Fruit fly (Drosophila melanogaster) whole organism, embryonic: Measurements from ENCODE around the gene CG10254.

ENCODE experiments used
- Adf1 ChIP-seq: fragments of 200-800 bp; sonication (Bioruptor generic); IDR thresholded peaks from 2 replicates; pipeline ENCODE4 v1.3.6; 2022; ENCODE audit warnings: missing biosample characterization, missing genetic modification characterization
- CG10543 ChIP-seq: fragments of 200-800 bp; sonication (Bioruptor generic); optimal IDR thresholded peaks from 3 replicates; lab custom pipeline; 2017; ENCODE audit warnings: missing biosample characterization, mild to moderate bottlenecking, missing genetic modification characterization, moderate library complexity
- CG12155 ChIP-seq: fragments of 200-800 bp; sonication (Bioruptor generic); optimal IDR thresholded peaks from 3 replicates; lab custom pipeline; 2016; ENCODE audit warnings: missing biosample characterization, missing genetic modification characterization
- CG1233 ChIP-seq: fragments of 200-800 bp; sonication (Bioruptor generic); optimal IDR thresholded peaks from 4 replicates; lab custom pipeline; 2018; ENCODE audit warnings: missing biosample characterization, mild to moderate bottlenecking, missing genetic modification characterization
- CG14965 ChIP-seq: fragments of 200-800 bp; sonication (Bioruptor generic); optimal IDR thresholded peaks from 2 replicates; lab custom pipeline; 2016; ENCODE audit warnings: missing biosample characterization, missing genetic modification characterization, borderline replicate concordance
- CG15011 ChIP-seq: fragments of 200-800 bp; sonication (Bioruptor generic); optimal IDR thresholded peaks from 3 replicates; lab custom pipeline; 2018; ENCODE audit warnings: missing biosample characterization, mild to moderate bottlenecking, missing genetic modification characterization
- CG17568 ChIP-seq: fragments of 200-800 bp; sonication (Bioruptor generic); optimal IDR thresholded peaks from 2 replicates; lab custom pipeline; 2018; ENCODE audit warnings: missing biosample characterization, mild to moderate bottlenecking, missing genetic modification characterization, moderate library complexity
- CG2678 ChIP-seq: fragments of 200-800 bp; sonication (Bioruptor generic); optimal IDR thresholded peaks from 3 replicates; lab custom pipeline; 2019; ENCODE audit warnings: missing biosample characterization, mild to moderate bottlenecking, missing genetic modification characterization, moderate library complexity
- CG33213 ChIP-seq: fragments of 200-800 bp; sonication (Bioruptor generic); optimal IDR thresholded peaks from 3 replicates; lab custom pipeline; 2016; ENCODE audit warnings: missing biosample characterization, missing genetic modification characterization
- CG34376 ChIP-seq: fragments of 200-800 bp; sonication (Bioruptor generic); optimal IDR thresholded peaks from 2 replicates; lab custom pipeline; 2018; ENCODE audit warnings: missing biosample characterization, mild to moderate bottlenecking, missing genetic modification characterization
- CG4328 ChIP-seq: fragments of 200-800 bp; sonication (Bioruptor generic); optimal IDR thresholded peaks from 3 replicates; lab custom pipeline; 2017; ENCODE audit warnings: missing biosample characterization, missing genetic modification reagents, missing genetic modification characterization
- CG4404 ChIP-seq: fragments of 200-800 bp; sonication (Bioruptor generic); IDR thresholded peaks from 2 replicates; pipeline ENCODE4 v1.3.6; 2022; ENCODE audit warnings: missing biosample characterization, missing genetic modification characterization
- CG4730 ChIP-seq: fragments of 200-800 bp; sonication (Bioruptor generic); IDR thresholded peaks from 2 replicates; pipeline ENCODE4 v1.3.6; 2022; ENCODE audit warnings: missing biosample characterization, missing genetic modification characterization
- CG6813 ChIP-seq: fragments of 200-800 bp; sonication (Bioruptor generic); optimal IDR thresholded peaks from 2 replicates; lab custom pipeline; 2017; ENCODE audit warnings: missing biosample characterization, missing genetic modification characterization, mild to moderate bottlenecking, moderate library complexity, missing genetic modification reagents
- CG6854 ChIP-seq: fragments of 200-800 bp; sonication (Bioruptor generic); optimal IDR thresholded peaks from 3 replicates; lab custom pipeline; 2017; ENCODE audit warnings: missing biosample characterization, mild to moderate bottlenecking, missing genetic modification characterization
- CG7372 ChIP-seq: fragments of 200-800 bp; sonication (Bioruptor generic); IDR thresholded peaks from 2 replicates; pipeline ENCODE4 v1.3.6; 2022; ENCODE audit warnings: missing biosample characterization, missing genetic modification characterization
- CG7963 ChIP-seq: fragments of 200-800 bp; sonication (Bioruptor generic); IDR thresholded peaks from 3 replicates; pipeline ENCODE4 v1.3.6; 2022; ENCODE audit warnings: missing biosample characterization, missing genetic modification characterization; ENCODE audit not compliant: partially characterized antibody
- CG8944 ChIP-seq: fragments of 200-800 bp; sonication (Bioruptor generic); optimal IDR thresholded peaks from 3 replicates; lab custom pipeline; 2016; ENCODE audit warnings: missing biosample characterization, missing genetic modification characterization
- CG9932 ChIP-seq: fragments of 200-800 bp; sonication (Bioruptor generic); IDR thresholded peaks from 2 replicates; pipeline ENCODE4 v1.3.6; 2022; ENCODE audit warnings: missing biosample characterization, missing genetic modification characterization
- D19A ChIP-seq: fragments of 200-800 bp; optimal IDR thresholded peaks from 3 replicates; lab custom pipeline; 2019; ENCODE audit warnings: missing biosample characterization, mild to moderate bottlenecking, missing genetic modification characterization, moderate library complexity
- Fer2 ChIP-seq: fragments of 200-800 bp; sonication (Bioruptor generic); optimal IDR thresholded peaks from 2 replicates; lab custom pipeline; 2018; ENCODE audit warnings: missing biosample characterization, mild to moderate bottlenecking, missing genetic modification characterization, moderate library complexity
- Fer3 ChIP-seq: fragments of 200-800 bp; sonication (Bioruptor generic); optimal IDR thresholded peaks from 2 replicates; lab custom pipeline; 2018; ENCODE audit warnings: missing biosample characterization, mild to moderate bottlenecking, missing genetic modification characterization, moderate library complexity
- Hr78 ChIP-seq, 2 experiments: fragments of 200-800 bp in 1 of 2; fragments of >200 bp in 1 of 2; sonication (Bioruptor generic) in 1 of 2; optimal IDR thresholded peaks; 2 replicates each; lab custom pipeline; 2017 to 2019; ENCODE audit warnings: missing biosample characterization in 2 of 2, missing genetic modification characterization in 2 of 2, mild to moderate bottlenecking in 1 of 2, moderate library complexity in 1 of 2
- Jarid2 ChIP-seq: fragments of 200-800 bp; sonication (Bioruptor generic); optimal IDR thresholded peaks from 3 replicates; lab custom pipeline; 2017; ENCODE audit warnings: mild to moderate bottlenecking, missing biosample characterization, missing genetic modification reagents, missing genetic modification characterization
- Mes4 ChIP-seq: fragments of 200-800 bp; sonication (Bioruptor generic); optimal IDR thresholded peaks from 2 replicates; lab custom pipeline; 2016; ENCODE audit warnings: missing biosample characterization, missing genetic modification characterization
- Side ChIP-seq: fragments of 200-800 bp; sonication (Bioruptor generic); optimal IDR thresholded peaks from 2 replicates; lab custom pipeline; 2016; ENCODE audit warnings: missing biosample characterization, missing genetic modification characterization
- Six4 ChIP-seq: fragments of 200-800 bp; sonication (Bioruptor generic); optimal IDR thresholded peaks from 2 replicates; lab custom pipeline; 2016; ENCODE audit warnings: missing biosample characterization, missing genetic modification characterization
- Spps ChIP-seq: fragments of 200-800 bp; sonication (Bioruptor generic); optimal IDR thresholded peaks from 2 replicates; lab custom pipeline; 2018; ENCODE audit warnings: missing biosample characterization, mild to moderate bottlenecking, missing genetic modification characterization
- Sry-β ChIP-seq: fragments of 200-800 bp; sonication (Bioruptor generic); optimal IDR thresholded peaks from 2 replicates; lab custom pipeline; 2018; ENCODE audit warnings: missing biosample characterization, mild to moderate bottlenecking, missing genetic modification characterization, moderate library complexity
- ap ChIP-seq: fragments of 200-800 bp; sonication (Bioruptor generic); IDR thresholded peaks from 2 replicates; pipeline ENCODE4 v1.3.6; 2022; ENCODE audit warnings: missing biosample characterization, missing genetic modification characterization
- bab2 ChIP-seq: fragments of 200-800 bp; sonication (Bioruptor generic); optimal IDR thresholded peaks from 2 replicates; lab custom pipeline; 2016; ENCODE audit warnings: missing biosample characterization, missing genetic modification characterization
- bigmax ChIP-seq: fragments of 200-800 bp; sonication (Bioruptor generic); optimal IDR thresholded peaks from 2 replicates; lab custom pipeline; 2018; ENCODE audit warnings: missing biosample characterization, mild to moderate bottlenecking, missing genetic modification characterization
- chif ChIP-seq, 2 experiments: fragments of 200-800 bp; sonication (Bioruptor generic); optimal IDR thresholded peaks; 3 replicates each; lab custom pipeline; 2016; ENCODE audit warnings: missing biosample characterization in 2 of 2, missing genetic modification characterization in 2 of 2
- da ChIP-seq: fragments of 200-800 bp; sonication (Bioruptor generic); optimal IDR thresholded peaks from 2 replicates; lab custom pipeline; 2016; ENCODE audit warnings: missing biosample characterization, missing genetic modification characterization
- dpn ChIP-seq, 2 experiments: fragments of 200-800 bp; sonication (Bioruptor generic); optimal IDR thresholded peaks; 3 replicates each; lab custom pipeline; 2016; ENCODE audit warnings: missing biosample characterization in 2 of 2, missing genetic modification characterization in 2 of 2
- h ChIP-seq: fragments of >200 bp; optimal IDR thresholded peaks from 2 replicates; lab custom pipeline; 2017
- insv ChIP-seq, 2 experiments: fragments of 200-800 bp; sonication (Bioruptor generic); optimal IDR thresholded peaks; 3 replicates each; lab custom pipeline; 2016 to 2018; ENCODE audit warnings: missing biosample characterization in 2 of 2, missing genetic modification characterization in 2 of 2
- jigr1 ChIP-seq: fragments of 200-800 bp; sonication (Bioruptor generic); IDR thresholded peaks from 3 replicates; pipeline ENCODE4 v1.3.6; 2022; ENCODE audit warnings: missing biosample characterization, missing genetic modification characterization
- ken ChIP-seq: fragments of 200-800 bp; sonication (Bioruptor generic); IDR thresholded peaks from 3 replicates; pipeline ENCODE4 v1.3.6; 2022; ENCODE audit warnings: missing biosample characterization, missing genetic modification characterization
- luna ChIP-seq: fragments of 200-800 bp; sonication (Bioruptor generic); optimal IDR thresholded peaks from 2 replicates; lab custom pipeline; 2016; ENCODE audit warnings: missing biosample characterization, missing genetic modification characterization
- nom ChIP-seq: fragments of 200-800 bp; sonication (Bioruptor generic); optimal IDR thresholded peaks from 2 replicates; lab custom pipeline; 2017; ENCODE audit warnings: missing biosample characterization, missing genetic modification characterization, mild to moderate bottlenecking, moderate library complexity, missing genetic modification reagents
- pzg ChIP-seq: fragments of 200-800 bp; sonication (Bioruptor generic); optimal IDR thresholded peaks from 3 replicates; lab custom pipeline; 2018; ENCODE audit warnings: missing biosample characterization, mild to moderate bottlenecking, missing genetic modification characterization, moderate library complexity
- repo ChIP-seq: fragments of 200-800 bp; sonication (Bioruptor generic); optimal IDR thresholded peaks from 2 replicates; lab custom pipeline; 2016; ENCODE audit warnings: missing biosample characterization, missing genetic modification characterization
- sens ChIP-seq: fragments of 200-800 bp; sonication (Bioruptor generic); peaks from one replicate; lab custom pipeline; 2016; ENCODE audit warnings: missing biosample characterization, missing genetic modification characterization
- shn ChIP-seq: fragments of 200-800 bp; sonication (Bioruptor generic); optimal IDR thresholded peaks from 3 replicates; lab custom pipeline; 2016; ENCODE audit warnings: missing biosample characterization, missing genetic modification characterization
- slbo ChIP-seq: fragments of 200-800 bp; sonication (Bioruptor generic); IDR thresholded peaks from 2 replicates; pipeline ENCODE4 v1.3.6; 2022; ENCODE audit warnings: missing biosample characterization, missing genetic modification characterization
- slp2 ChIP-seq: fragments of 200-800 bp; sonication (Bioruptor generic); optimal IDR thresholded peaks from 2 replicates; lab custom pipeline; 2016; ENCODE audit warnings: missing biosample characterization, missing genetic modification characterization
- trem ChIP-seq: fragments of 200-800 bp; optimal IDR thresholded peaks from 3 replicates; lab custom pipeline; 2019; ENCODE audit warnings: missing biosample characterization, mild to moderate bottlenecking, missing genetic modification characterization, moderate library complexity
- zen2 ChIP-seq: fragments of 200-800 bp; sonication (Bioruptor generic); IDR thresholded peaks from 3 replicates; pipeline ENCODE4 v1.3.6; 2022; ENCODE audit warnings: missing biosample characterization, missing genetic modification characterization; ENCODE audit not compliant: partially characterized antibody
- zfh1 ChIP-seq: fragments of 200-800 bp; sonication (Bioruptor generic); IDR thresholded peaks from 3 replicates; pipeline ENCODE4 v1.3.6; 2022; ENCODE audit warnings: missing biosample characterization, missing genetic modification characterization

Gene CG10254

DNA sequence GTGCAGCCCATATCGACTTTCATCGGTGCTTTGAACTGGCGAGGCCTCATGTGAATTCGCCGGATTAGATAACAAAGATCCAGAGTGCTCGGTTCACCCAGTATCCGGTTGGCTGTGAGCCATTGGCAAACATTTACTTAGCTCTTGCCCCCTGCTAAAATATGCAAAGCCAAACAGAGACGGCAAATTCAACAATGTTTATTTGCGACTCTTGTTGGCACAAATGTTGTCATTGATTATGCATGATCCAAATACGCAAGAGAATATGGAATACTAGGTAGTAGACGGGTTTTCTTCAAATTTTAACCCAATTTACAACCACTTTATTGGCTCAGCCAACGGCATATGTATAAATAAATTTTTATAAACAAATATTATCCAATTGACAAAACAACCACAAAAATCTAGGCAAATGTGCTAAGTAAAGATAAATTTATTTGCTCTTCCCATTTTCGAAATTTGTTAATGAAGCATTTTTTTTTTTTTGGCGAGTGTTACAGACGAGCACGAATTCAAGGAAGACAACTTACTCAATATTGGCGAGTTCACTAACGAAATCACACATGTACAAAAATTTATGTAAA lies 42.2 kb downstream of the CG10254 start (continued):
- peak; percentile 47; the same call in 1 of the 2 replicates for TF ChIP-seq CG4730 (GFP tag; lab: Robert Waterston, UW)
- TF ChIP-seq CG2678 (tag; lab: Kevin White, UChicago), result peak; percentile 79
- 0 out of 2 replicates have a peak, but pooled peaks have one; percentile 16 for TF ChIP-seq ap (GFP tag; lab: Robert Waterston, UW)
- peak; percentile 63 for TF ChIP-seq CG9932 (GFP tag; lab: Robert Waterston, UW)
- 0 out of 2 replicates have a peak, but pooled peaks have one; percentile 44 for TF ChIP-seq slbo
- TF ChIP-seq repo, result no peak
- TF ChIP-seq CG1233, result peak; percentile 56
- TF ChIP-seq CG4404 (GFP tag; lab: Robert Waterston, UW), result no peak
- no peak for TF ChIP-seq ken (GFP tag; lab: Robert Waterston, UW)
- peak; percentile 55 for TF ChIP-seq CG12155 (GFP tag; lab: Kevin White, UChicago)
- TF ChIP-seq shn (GFP tag; lab: Kevin White, UChicago), result peak; percentile 11
- peak; percentile 26 for TF ChIP-seq CG14965 (GFP tag; lab: Kevin White, UChicago)
- TF ChIP-seq sens (GFP tag; lab: Kevin White, UChicago), result peak; percentile 80
- TF ChIP-seq CG6813 (GFP tag; lab: Kevin White, UChicago), result peak; percentile 65
- TF ChIP-seq Mes4, result peak; percentile 2
- TF ChIP-seq D19A (tag; lab: Kevin White, UChicago), result no peak
- peak; percentile 41 for TF ChIP-seq Jarid2
- no peak for TF ChIP-seq Sry-β (GFP tag; lab: Kevin White, UChicago)
- TF ChIP-seq insv (GFP tag; optimal IDR thresholded peaks at IDR 0.05; lab: Kevin White, UChicago), result no peak
- no peak for TF ChIP-seq luna (GFP tag; lab: Kevin White, UChicago)
- peak; percentile 40 for TF ChIP-seq Adf1 (GFP tag; lab: Robert Waterston, UW)
- TF ChIP-seq nom (GFP tag; lab: Kevin White, UChicago), result no peak
- no peak for TF ChIP-seq CG7372 (GFP tag; lab: Robert Waterston, UW)
- TF ChIP-seq Six4 (GFP tag; lab: Kevin White, UChicago), result no peak
- peak; percentile 65 for TF ChIP-seq CG17568 (GFP tag; lab: Kevin White, UChicago)
- TF ChIP-seq bigmax (GFP tag; lab: Kevin White, UChicago), result no peak
- no peak for TF ChIP-seq jigr1 (GFP tag; lab: Robert Waterston, UW)
- TF ChIP-seq CG10543 (GFP tag; lab: Kevin White, UChicago), result peak; percentile 46
- no peak for TF ChIP-seq Spps
- peak; percentile 77 for TF ChIP-seq CG6854 (GFP tag; lab: Kevin White, UChicago)
- TF ChIP-seq CG4328 (GFP tag; lab: Kevin White, UChicago), result peak; percentile 7
- TF ChIP-seq dpn (GFP tag; optimal IDR thresholded peaks at IDR 0.05; lab: Kevin White, UChicago), result peak; percentile 36 to 59
- no peak for TF ChIP-seq h
- peak; percentile 75 for TF ChIP-seq Fer3 (tag; lab: Kevin White, UChicago)
- TF ChIP-seq CG7963 (GFP tag; lab: Robert Waterston, UW), result no peak
- TF ChIP-seq CG8944, result no peak
- TF ChIP-seq Fer2, result peak; percentile 41
- TF ChIP-seq zfh1 (GFP tag; lab: Robert Waterston, UW), result 0 out of 3 replicates have a peak, but pooled peaks have one; percentile 27
- TF ChIP-seq pzg, result peak; percentile 2
- no peak for TF ChIP-seq slp2
- TF ChIP-seq trem (tag; lab: Kevin White, UChicago), result no peak
- TF ChIP-seq chif (GFP tag; optimal IDR thresholded peaks at IDR 0.05; lab: Kevin White, UChicago), result peak in 1 of 2 experiments; percentile 33
- peak; percentile 55 for TF ChIP-seq bab2 (GFP tag; lab: Kevin White, UChicago)
- no peak for TF ChIP-seq zen2 (GFP tag; lab: Robert Waterston, UW)
- TF ChIP-seq Hr78 (GFP tag; optimal IDR thresholded peaks at IDR 0.05; lab: Kevin White, UChicago), result no peak
- TF ChIP-seq CG33213 (GFP tag; lab: Kevin White, UChicago), result peak; percentile 60
- TF ChIP-seq CG15011, result peak; percentile 62
- TF ChIP-seq da, result peak; percentile 52
- peak; percentile 61 for TF ChIP-seq Side (GFP tag; lab: Kevin White, UChicago)
- TF ChIP-seq CG34376, result peak; percentile 30
